Fruit fly (Drosophila melanogaster) whole organism, pupa: Measurements from ENCODE around the gene CG43897.
A peak's percentile ranks its signal among the peaks of the same experiment; 100 is the strongest.

Experiments used
- CG10348 ChIP-seq: fragments of 200-800 bp; sonication (Bioruptor generic); IDR thresholded peaks from 2 replicates; pipeline ENCODE4 v1.3.6; 2022; ENCODE audit warnings: missing biosample characterization, missing genetic modification characterization
- CG12605 ChIP-seq: fragments of 200-800 bp; sonication (Bioruptor generic); IDR thresholded peaks from 2 replicates; pipeline ENCODE4 v1.3.6; 2022; ENCODE audit warnings: missing biosample characterization, missing genetic modification characterization
- CG13204 ChIP-seq: fragments of 200-800 bp; sonication (Bioruptor generic); optimal IDR thresholded peaks from 2 replicates; lab custom pipeline; 2018; ENCODE audit warnings: missing biosample characterization, mild to moderate bottlenecking, missing genetic modification characterization, moderate library complexity
- CG14655 ChIP-seq: fragments of 200-800 bp; sonication (Bioruptor generic); optimal IDR thresholded peaks from 3 replicates; lab custom pipeline; 2017; ENCODE audit warnings: mild to moderate bottlenecking, missing biosample characterization, missing genetic modification reagents, missing genetic modification characterization
- CG15710 ChIP-seq: fragments of 200-800 bp; sonication (Bioruptor generic); optimal IDR thresholded peaks from 2 replicates; lab custom pipeline; 2018; ENCODE audit warnings: missing biosample characterization, mild to moderate bottlenecking, missing genetic modification characterization, moderate library complexity
- CG17806 ChIP-seq: fragments of 200-800 bp; sonication (Bioruptor generic); optimal IDR thresholded peaks from 2 replicates; lab custom pipeline; 2018; ENCODE audit warnings: missing biosample characterization, mild to moderate bottlenecking, missing genetic modification characterization, moderate library complexity
- CG32121 ChIP-seq: fragments of 200-800 bp; sonication (Bioruptor generic); IDR thresholded peaks from 2 replicates; pipeline ENCODE4 v1.3.6; 2022; ENCODE audit warnings: missing biosample characterization, missing genetic modification characterization
- CG34367 ChIP-seq: fragments of 200-800 bp; sonication (Bioruptor generic); optimal IDR thresholded peaks from 2 replicates; lab custom pipeline; 2018; ENCODE audit warnings: missing biosample characterization, mild to moderate bottlenecking, missing genetic modification characterization
- CG4496 ChIP-seq: fragments of 200-800 bp; sonication (Bioruptor generic); IDR thresholded peaks from 3 replicates; pipeline ENCODE4 v1.3.6; 2022; ENCODE audit warnings: missing biosample characterization, missing genetic modification characterization
- CG8159 ChIP-seq: fragments of 200-800 bp; sonication (Bioruptor generic); optimal IDR thresholded peaks from 3 replicates; lab custom pipeline; 2018; ENCODE audit warnings: missing biosample characterization, mild to moderate bottlenecking, missing genetic modification characterization, moderate library complexity
- CG8301 ChIP-seq: fragments of 200-800 bp; sonication (Bioruptor generic); optimal IDR thresholded peaks from 2 replicates; lab custom pipeline; 2018; ENCODE audit warnings: missing biosample characterization, mild to moderate bottlenecking, missing genetic modification characterization
- CG9948 ChIP-seq: fragments of 200-800 bp; sonication (Bioruptor generic); optimal IDR thresholded peaks from 2 replicates; lab custom pipeline; 2018; ENCODE audit warnings: missing biosample characterization, mild to moderate bottlenecking, missing genetic modification characterization, moderate library complexity
- D1 ChIP-seq: fragments of 200-800 bp; sonication (Bioruptor generic); optimal IDR thresholded peaks from 2 replicates; lab custom pipeline; 2018; ENCODE audit warnings: missing biosample characterization, mild to moderate bottlenecking, missing genetic modification characterization, moderate library complexity
- EcR ChIP-seq: fragments of 200-800 bp; sonication (Bioruptor generic); optimal IDR thresholded peaks from 3 replicates; lab custom pipeline; 2019; ENCODE audit warnings: missing biosample characterization, missing genetic modification characterization, mild to moderate bottlenecking, moderate library complexity, missing genetic modification reagents
- Ets98B ChIP-seq: fragments of 200-800 bp; sonication (Bioruptor generic); IDR thresholded peaks from 2 replicates; pipeline ENCODE4 v1.3.6; 2022; ENCODE audit warnings: missing biosample characterization, missing genetic modification characterization
- Pif1A ChIP-seq: fragments of 200-800 bp; sonication (Bioruptor generic); optimal IDR thresholded peaks from 3 replicates; lab custom pipeline; 2016; ENCODE audit warnings: missing biosample characterization, missing genetic modification characterization
- Pif1B ChIP-seq: fragments of 200-800 bp; sonication (Bioruptor generic); optimal IDR thresholded peaks from 3 replicates; lab custom pipeline; 2016; ENCODE audit warnings: missing biosample characterization, missing genetic modification characterization
- Snoo ChIP-seq: fragments of 200-800 bp; sonication (Bioruptor generic); optimal IDR thresholded peaks from 3 replicates; lab custom pipeline; 2017; ENCODE audit warnings: missing biosample characterization, mild to moderate bottlenecking, missing genetic modification characterization, inconsistent platforms
- fd96Ca ChIP-seq: fragments of 200-800 bp; sonication (Bioruptor generic); IDR thresholded peaks from 3 replicates; pipeline ENCODE4 v1.3.6; 2022; ENCODE audit warnings: missing biosample characterization, missing genetic modification characterization
- gl ChIP-seq: fragments of 200-800 bp; sonication (Bioruptor generic); optimal IDR thresholded peaks from 2 replicates; lab custom pipeline; 2018; ENCODE audit warnings: missing biosample characterization, mild to moderate bottlenecking, missing genetic modification characterization
- rn ChIP-seq: fragments of 200-800 bp; sonication (Bioruptor generic); IDR thresholded peaks from 2 replicates; pipeline ENCODE4 v1.3.6; 2022; ENCODE audit warnings: missing biosample characterization, missing genetic modification characterization

CG43897 gene

dm6 chr3L:9851000-9851671 lies 37.5 kb downstream of the CG43897 start:
- peak; percentile 3 for TF ChIP-seq Pif1A
- no peak for TF ChIP-seq D1
- peak; percentile 22 for TF ChIP-seq CG8159
- TF ChIP-seq CG32121 (GFP tag; lab: Robert Waterston, UW), result no peak
- TF ChIP-seq CG10348 (GFP tag; lab: Robert Waterston, UW), result no peak
- no peak for TF ChIP-seq EcR
- no peak for TF ChIP-seq CG8301 (tag; lab: Kevin White, UChicago)
- no peak for TF ChIP-seq CG12605 (GFP tag; lab: Robert Waterston, UW)
- no peak for TF ChIP-seq CG13204 (GFP tag; lab: Kevin White, UChicago)
- no peak for TF ChIP-seq fd96Ca (GFP tag; lab: Robert Waterston, UW)
- TF ChIP-seq gl (tag; lab: Kevin White, UChicago), result no peak
- peak; percentile 14 for TF ChIP-seq CG15710 (tag; lab: Kevin White, UChicago)
- TF ChIP-seq CG14655 (GFP tag; lab: Kevin White, UChicago), result peak; percentile 7
- TF ChIP-seq CG34367 (tag; lab: Kevin White, UChicago), result no peak
- peak; percentile 15 for TF ChIP-seq CG9948 (tag; lab: Kevin White, UChicago)
- TF ChIP-seq Pif1B (GFP tag; lab: Kevin White, UChicago), result no peak
- TF ChIP-seq CG4496 (GFP tag; lab: Robert Waterston, UW), result 0 out of 3 replicates have a peak, but pooled peaks have one; percentile 31
- peak; percentile 32 for TF ChIP-seq CG17806 (tag; lab: Kevin White, UChicago)
- no peak for TF ChIP-seq Snoo
- TF ChIP-seq rn, result no peak
- no peak for TF ChIP-seq Ets98B

- TF ChIP-seq CG12605 (GFP tag; lab: Robert Waterston, UW), result 0 out of 2 replicates have a peak, but pooled peaks have one; percentile 14
- no peak for TF ChIP-seq CG32121 (GFP tag; lab: Robert Waterston, UW)
- TF ChIP-seq CG15710 (tag; lab: Kevin White, UChicago), result peak; percentile 62
- TF ChIP-seq fd96Ca (GFP tag; lab: Robert Waterston, UW), result no peak
- peak; percentile 5 for TF ChIP-seq Pif1A
- TF ChIP-seq CG8159, result peak; percentile 17
- peak; percentile 28 for TF ChIP-seq CG14655 (GFP tag; lab: Kevin White, UChicago)
- peak; percentile 25 for TF ChIP-seq gl (tag; lab: Kevin White, UChicago)
- TF ChIP-seq CG13204 (GFP tag; lab: Kevin White, UChicago), result peak; percentile 77
- 0 out of 3 replicates have a peak, but pooled peaks have one; percentile 31 for TF ChIP-seq CG4496 (GFP tag; lab: Robert Waterston, UW)
- peak; percentile 61 for TF ChIP-seq CG34367 (tag; lab: Kevin White, UChicago)
- no peak for TF ChIP-seq D1
Measured at dm6 chr3L:9853140-9853746, 39.6 kb downstream of the CG43897 start.

dm6 chr3L:9853895-9854470 lies 40.3 kb downstream of the CG43897 start:
- TF ChIP-seq Ets98B, result peak; percentile 48
- TF ChIP-seq EcR, result peak; percentile 56
- no peak for TF ChIP-seq CG10348 (GFP tag; lab: Robert Waterston, UW)
- no peak for TF ChIP-seq D1
- TF ChIP-seq CG8301 (tag; lab: Kevin White, UChicago), result no peak
- TF ChIP-seq Pif1B (GFP tag; lab: Kevin White, UChicago), result peak; percentile 34
- peak; percentile 53 for TF ChIP-seq CG32121 (GFP tag; lab: Robert Waterston, UW)
- no peak for TF ChIP-seq CG9948 (tag; lab: Kevin White, UChicago)
- 0 out of 3 replicates have a peak, but pooled peaks have one; percentile 25 for TF ChIP-seq CG4496 (GFP tag; lab: Robert Waterston, UW)
- peak; percentile 8 for TF ChIP-seq CG14655 (GFP tag; lab: Kevin White, UChicago)
- TF ChIP-seq CG12605 (GFP tag; lab: Robert Waterston, UW), result peak; percentile 57; the same call in 1 of the 2 replicates
- no peak for TF ChIP-seq CG15710 (tag; lab: Kevin White, UChicago)
- no peak for TF ChIP-seq CG17806 (tag; lab: Kevin White, UChicago)
- TF ChIP-seq fd96Ca (GFP tag; lab: Robert Waterston, UW), result peak; percentile 69
- TF ChIP-seq CG34367 (tag; lab: Kevin White, UChicago), result no peak
- TF ChIP-seq CG8159, result no peak
- no peak for TF ChIP-seq Pif1A
- TF ChIP-seq gl (tag; lab: Kevin White, UChicago), result peak; percentile 10
- no peak for TF ChIP-seq Snoo
- TF ChIP-seq rn, result 0 out of 2 replicates have a peak, but pooled peaks have one; percentile 4
- no peak for TF ChIP-seq CG13204 (GFP tag; lab: Kevin White, UChicago)
- TF ChIP-seq, all 21 proteins: peak for 10

- TF ChIP-seq CG32121 (GFP tag; lab: Robert Waterston, UW) (no peak), CG4496 (GFP tag; lab: Robert Waterston, UW) (0 out of 3 replicates have a peak, but pooled peaks have one; percentile 5), CG8159 (no peak), CG8301 (tag; lab: Kevin White, UChicago) (no peak)
Measured at dm6 chr3L:9854583-9855519, 41.2 kb downstream of the CG43897 start, which contains the start of gene RasGAP1. TSS of gene RasGAP1 (minus strand) at chr3L:9855285.
